Worm (Caenorhabditis elegans): ENCODE measurements around the gene C40A11.3.

- TF ChIP-seq nhr-12 (tag; optimal IDR thresholded peaks at IDR 0.05) (no peak), lsy-2 (tag; optimal IDR thresholded peaks at IDR 0.05) (no peak), ztf-11 (tag; optimal IDR thresholded peaks at IDR 0.05) (no peak), mls-2 (tag; optimal IDR thresholded peaks at IDR 0.05) (no peak), snpc-4 (tag; optimal IDR thresholded peaks at IDR 0.05) (no peak), nhr-237 (tag; optimal IDR thresholded peaks at IDR 0.05) (no peak), flh-1 (GFP tag; optimal IDR thresholded peaks at IDR 0.05) (no peak), ces-1 (GFP tag; optimal IDR thresholded peaks at IDR 0.05) (no peak), unc-39 (tag; optimal IDR thresholded peaks at IDR 0.05) (no peak), nhr-76 (tag; optimal IDR thresholded peaks at IDR 0.05) (no peak), lin-32 (GFP tag; optimal IDR thresholded peaks at IDR 0.05) (no peak), sptf-1 (tag; optimal IDR thresholded peaks at IDR 0.05) (no peak), mep-1 (tag; optimal IDR thresholded peaks at IDR 0.05) (no peak)
Measured at ce11 chrII:2122762-2123161, 18.2 kb upstream of the C40A11.3 start.

Measured in whole organism, mixed stage, embryonic.